Worm (Caenorhabditis elegans): Measurements from ENCODE around the gene C40C9.3.

The C40C9.3 gene

ce11 chrX:13685725-13686124, 38.3 kb downstream of the C40C9.3 start:
- TF ChIP-seq unc-62 (GFP tag; optimal IDR thresholded peaks at IDR 0.05), result no peak

ce11 chrX:13687111-13687512, 39.7 kb downstream of the C40C9.3 start:
- TF ChIP-seq unc-62 (GFP tag; optimal IDR thresholded peaks at IDR 0.05), result no peak

- no peak for TF ChIP-seq unc-62 (GFP tag; optimal IDR thresholded peaks at IDR 0.05)
Measured at ce11 chrX:13687655-13688054, 40.2 kb downstream of the C40C9.3 start, which contains the start of gene adm-2. TSS of gene adm-2 (plus strand) at chrX:13687955.

- no peak for TF ChIP-seq unc-62 (GFP tag; optimal IDR thresholded peaks at IDR 0.05)
Measured at ce11 chrX:13690333-13690732, 42.9 kb downstream of the C40C9.3 start.

- no peak for TF ChIP-seq unc-62 (GFP tag; optimal IDR thresholded peaks at IDR 0.05)
Measured at ce11 chrX:13696152-13696551, 48.7 kb downstream of the C40C9.3 start.

ce11 chrX:13697520-13697919, 50.1 kb downstream of the C40C9.3 start:
- TF ChIP-seq unc-62 (GFP tag; optimal IDR thresholded peaks at IDR 0.05), result no peak
